Fruit fly (Drosophila melanogaster) whole organism, embryonic: ENCODE results near the gene Pxn.

ENCODE experiments used
- B-H2 ChIP-seq: fragments of 200-800 bp; sonication (Bioruptor generic); optimal IDR thresholded peaks from 2 replicates; lab custom pipeline; 2018; ENCODE audit warnings: missing biosample characterization, mild to moderate bottlenecking, missing genetic modification characterization
- Blimp-1 ChIP-seq: fragments of 200-800 bp; sonication (Bioruptor generic); optimal IDR thresholded peaks from 3 replicates; lab custom pipeline; 2018; ENCODE audit warnings: missing biosample characterization, missing genetic modification characterization, mild to moderate bottlenecking, moderate library complexity, missing genetic modification reagents
- Bteb2 ChIP-seq: fragments of 200-800 bp; sonication (Bioruptor generic); optimal IDR thresholded peaks from 2 replicates; lab custom pipeline; 2016; ENCODE audit warnings: missing biosample characterization, missing genetic modification characterization
- CG11093 ChIP-seq: fragments of 200-800 bp; sonication (Bioruptor generic); IDR thresholded peaks from 3 replicates; pipeline ENCODE4 v1.3.6; 2022; ENCODE audit warnings: missing biosample characterization, missing genetic modification characterization
- CG11456 ChIP-seq: fragments of 200-800 bp; sonication (Bioruptor generic); IDR thresholded peaks from 3 replicates; pipeline ENCODE4 v1.3.6; 2022; ENCODE audit warnings: missing biosample characterization, missing genetic modification characterization
- CG11695 ChIP-seq: fragments of 200-800 bp; sonication (Bioruptor generic); IDR thresholded peaks from 3 replicates; pipeline ENCODE4 v1.3.6; 2022; ENCODE audit warnings: missing biosample characterization, missing genetic modification characterization
- CG12071 ChIP-seq: fragments of 200-800 bp; sonication (Bioruptor generic); optimal IDR thresholded peaks from 3 replicates; lab custom pipeline; 2018; ENCODE audit warnings: missing biosample characterization, mild to moderate bottlenecking, missing genetic modification characterization
- CG13123 ChIP-seq: fragments of 200-800 bp; sonication (Bioruptor generic); optimal IDR thresholded peaks from 2 replicates; lab custom pipeline; 2016; ENCODE audit warnings: missing biosample characterization, missing genetic modification characterization
- CG14050 ChIP-seq: fragments of 200-800 bp; sonication (Bioruptor generic); IDR thresholded peaks from 3 replicates; pipeline ENCODE4 v1.3.6; 2022; ENCODE audit warnings: missing biosample characterization, missing genetic modification characterization
- CG32767 ChIP-seq: fragments of 200-800 bp; sonication (Bioruptor generic); IDR thresholded peaks from 2 replicates; pipeline ENCODE4 v1.3.6; 2022; ENCODE audit warnings: missing biosample characterization, missing genetic modification characterization
- CG33213 ChIP-seq: fragments of 200-800 bp; sonication (Bioruptor generic); optimal IDR thresholded peaks from 3 replicates; lab custom pipeline; 2016; ENCODE audit warnings: missing biosample characterization, missing genetic modification characterization
- CG4328 ChIP-seq: fragments of 200-800 bp; sonication (Bioruptor generic); optimal IDR thresholded peaks from 3 replicates; lab custom pipeline; 2017; ENCODE audit warnings: missing biosample characterization, missing genetic modification reagents, missing genetic modification characterization
- CG6254 ChIP-seq: fragments of 200-800 bp; sonication (Bioruptor generic); optimal IDR thresholded peaks from 3 replicates; lab custom pipeline; 2017; ENCODE audit warnings: mild to moderate bottlenecking, missing biosample characterization, missing genetic modification reagents, missing genetic modification characterization
- CG6791 ChIP-seq: fragments of 200-800 bp; sonication (Bioruptor generic); IDR thresholded peaks from 3 replicates; pipeline ENCODE4 v1.3.6; 2022; ENCODE audit warnings: missing biosample characterization, missing genetic modification characterization; ENCODE audit not compliant: partially characterized antibody
- CG6813 ChIP-seq: fragments of 200-800 bp; sonication (Bioruptor generic); optimal IDR thresholded peaks from 2 replicates; lab custom pipeline; 2017; ENCODE audit warnings: missing biosample characterization, missing genetic modification characterization, mild to moderate bottlenecking, moderate library complexity, missing genetic modification reagents
- CG7963 ChIP-seq: fragments of 200-800 bp; sonication (Bioruptor generic); IDR thresholded peaks from 3 replicates; pipeline ENCODE4 v1.3.6; 2022; ENCODE audit warnings: missing biosample characterization, missing genetic modification characterization; ENCODE audit not compliant: partially characterized antibody
- CG9437 ChIP-seq: fragments of 200-800 bp; sonication (Bioruptor generic); optimal IDR thresholded peaks from 2 replicates; lab custom pipeline; 2018; ENCODE audit warnings: missing biosample characterization, mild to moderate bottlenecking, missing genetic modification characterization
- CG9817 ChIP-seq: fragments of 200-800 bp; sonication (Bioruptor generic); optimal IDR thresholded peaks from 2 replicates; lab custom pipeline; 2018; ENCODE audit warnings: missing biosample characterization, mild to moderate bottlenecking, missing genetic modification characterization, moderate library complexity
- Fer1 ChIP-seq: fragments of 200-800 bp; sonication (Bioruptor generic); optimal IDR thresholded peaks from 2 replicates; lab custom pipeline; 2017; ENCODE audit warnings: missing biosample characterization, mild to moderate bottlenecking, missing genetic modification characterization
- HLHmδ ChIP-seq: fragments of 200-800 bp; sonication (Bioruptor generic); optimal IDR thresholded peaks from 2 replicates; lab custom pipeline; 2018; ENCODE audit warnings: missing biosample characterization, mild to moderate bottlenecking, missing genetic modification characterization, moderate library complexity
- Hr39 ChIP-seq: fragments of >200 bp; optimal IDR thresholded peaks from 2 replicates; lab custom pipeline; 2017
- MESR4 ChIP-seq: fragments of 200-800 bp; sonication (Bioruptor generic); optimal IDR thresholded peaks from 2 replicates; lab custom pipeline; 2018; ENCODE audit warnings: missing biosample characterization, mild to moderate bottlenecking, missing genetic modification characterization, moderate library complexity
- Mes4 ChIP-seq: fragments of 200-800 bp; sonication (Bioruptor generic); optimal IDR thresholded peaks from 2 replicates; lab custom pipeline; 2016; ENCODE audit warnings: missing biosample characterization, missing genetic modification characterization
- Nf-YB ChIP-seq: fragments of 200-800 bp; sonication (Bioruptor generic); optimal IDR thresholded peaks from 3 replicates; lab custom pipeline; 2019; ENCODE audit warnings: missing biosample characterization, mild to moderate bottlenecking, missing genetic modification characterization, moderate library complexity
- Poxn ChIP-seq: fragments of 200-800 bp; sonication (Bioruptor generic); IDR thresholded peaks from 2 replicates; pipeline ENCODE4 v1.3.6; 2022; ENCODE audit warnings: missing biosample characterization, missing genetic modification characterization
- Spps ChIP-seq: fragments of 200-800 bp; sonication (Bioruptor generic); optimal IDR thresholded peaks from 2 replicates; lab custom pipeline; 2018; ENCODE audit warnings: missing biosample characterization, mild to moderate bottlenecking, missing genetic modification characterization
- Stat92E ChIP-seq, 3 experiments: fragments of >200 bp in 2 of 3; fragments of 200-800 bp in 1 of 3; sonication (Bioruptor generic) in 1 of 3; optimal IDR thresholded peaks; 2 replicates each; lab custom pipeline; 2017 to 2019; ENCODE audit warnings: missing biosample characterization in 3 of 3, missing genetic modification characterization in 3 of 3, mild to moderate bottlenecking in 1 of 3, moderate library complexity in 1 of 3
- TFAM ChIP-seq: fragments of 200-800 bp; sonication (Bioruptor generic); optimal IDR thresholded peaks from 2 replicates; lab custom pipeline; 2017; ENCODE audit warnings: missing biosample characterization, missing genetic modification characterization, inconsistent platforms
- Xbp1 ChIP-seq: fragments of 200-800 bp; sonication (Bioruptor generic); optimal IDR thresholded peaks from 3 replicates; lab custom pipeline; 2016; ENCODE audit warnings: missing biosample characterization, mild to moderate bottlenecking, missing genetic modification characterization
- abd-A ChIP-seq: fragments of 200-800 bp; sonication (Bioruptor generic); optimal IDR thresholded peaks from 3 replicates; lab custom pipeline; 2019; ENCODE audit warnings: missing biosample characterization, mild to moderate bottlenecking, missing genetic modification characterization, moderate library complexity
- bab2 ChIP-seq: fragments of 200-800 bp; sonication (Bioruptor generic); optimal IDR thresholded peaks from 2 replicates; lab custom pipeline; 2016; ENCODE audit warnings: missing biosample characterization, missing genetic modification characterization
- bsh ChIP-seq, 2 experiments: fragments of 200-800 bp; sonication (Bioruptor generic); optimal IDR thresholded peaks; 2 replicates each; lab custom pipeline; 2017 to 2018; ENCODE audit warnings: mild to moderate bottlenecking in 2 of 2, missing biosample characterization in 2 of 2, missing genetic modification characterization in 2 of 2, moderate library complexity in 1 of 2
- chinmo ChIP-seq: fragments of 200-800 bp; sonication (Bioruptor generic); IDR thresholded peaks from 4 replicates; pipeline ENCODE4 v1.3.6; 2022; ENCODE audit warnings: missing biosample characterization, missing genetic modification characterization; ENCODE audit not compliant: partially characterized antibody
- corto ChIP-seq: fragments of 200-800 bp; sonication (Bioruptor generic); optimal IDR thresholded peaks from 2 replicates; lab custom pipeline; 2016; ENCODE audit warnings: missing biosample characterization, mild to moderate bottlenecking, missing genetic modification characterization, moderate library complexity
- dan ChIP-seq: fragments of 200-800 bp; sonication (Bioruptor generic); IDR thresholded peaks from 2 replicates; pipeline ENCODE4 v1.3.6; 2022; ENCODE audit warnings: missing biosample characterization, missing genetic modification characterization
- dpn ChIP-seq, 2 experiments: fragments of 200-800 bp; sonication (Bioruptor generic); optimal IDR thresholded peaks; 3 replicates each; lab custom pipeline; 2016; ENCODE audit warnings: missing biosample characterization in 2 of 2, missing genetic modification characterization in 2 of 2
- fu2 ChIP-seq: fragments of 200-800 bp; sonication (Bioruptor generic); optimal IDR thresholded peaks from 2 replicates; lab custom pipeline; 2016; ENCODE audit warnings: missing biosample characterization, missing genetic modification characterization
- gfzf ChIP-seq: fragments of 200-800 bp; sonication (Bioruptor generic); optimal IDR thresholded peaks from 2 replicates; lab custom pipeline; 2016; ENCODE audit warnings: missing biosample characterization, mild to moderate bottlenecking, missing genetic modification characterization, moderate library complexity
- knrl ChIP-seq: fragments of 200-800 bp; sonication (Bioruptor generic); IDR thresholded peaks from 3 replicates; pipeline ENCODE4 v1.3.6; 2022; ENCODE audit warnings: missing biosample characterization, missing genetic modification characterization; ENCODE audit not compliant: partially characterized antibody
- lmd ChIP-seq: fragments of 200-800 bp; sonication (Bioruptor generic); IDR thresholded peaks from 2 replicates; pipeline ENCODE4 v1.3.6; 2022; ENCODE audit warnings: missing biosample characterization, missing genetic modification characterization
- nerfin-1 ChIP-seq: fragments of 200-800 bp; sonication (Bioruptor generic); optimal IDR thresholded peaks from 3 replicates; lab custom pipeline; 2019; ENCODE audit warnings: missing biosample characterization, mild to moderate bottlenecking, missing genetic modification characterization, moderate library complexity
- pfk ChIP-seq: fragments of 200-800 bp; sonication (Bioruptor generic); optimal IDR thresholded peaks from 2 replicates; lab custom pipeline; 2018; ENCODE audit warnings: missing biosample characterization, mild to moderate bottlenecking, missing genetic modification characterization, moderate library complexity
- pnt ChIP-seq: fragments of 200-800 bp; sonication (Bioruptor generic); optimal IDR thresholded peaks from 3 replicates; lab custom pipeline; 2016; ENCODE audit warnings: missing biosample characterization, missing genetic modification characterization
- slou ChIP-seq: fragments of 200-800 bp; sonication (Bioruptor generic); optimal IDR thresholded peaks from 3 replicates; lab custom pipeline; 2016; ENCODE audit warnings: missing biosample characterization, missing genetic modification characterization
- so ChIP-seq: fragments of 200-800 bp; sonication (Bioruptor generic); IDR thresholded peaks from 3 replicates; pipeline ENCODE4 v1.3.6; 2022; ENCODE audit warnings: missing biosample characterization, missing genetic modification characterization
- twi ChIP-seq: fragments of 200-800 bp; optimal IDR thresholded peaks from 2 replicates; lab custom pipeline; 2019; ENCODE audit warnings: missing biosample characterization, mild to moderate bottlenecking, missing genetic modification characterization, moderate library complexity
- wor ChIP-seq: fragments of 200-800 bp; sonication (Bioruptor generic); IDR thresholded peaks from 2 replicates; pipeline ENCODE4 v1.3.6; 2022; ENCODE audit warnings: missing biosample characterization, missing genetic modification characterization

Pxn gene

dm6 chr3L:2634929-2635799 lies 5.3 kb upstream of the Pxn start (continued):
- TF ChIP-seq twi (tag; lab: Kevin White, UChicago) (peak; percentile 81), Bteb2 (GFP tag; lab: Kevin White, UChicago) (peak; percentile 79), TFAM (GFP tag; lab: Kevin White, UChicago) (peak; percentile 47), MESR4 (GFP tag; lab: Kevin White, UChicago) (peak; percentile 42), CG9437 (peak; percentile 68), Hr39 (no peak), CG11093 (GFP tag; lab: Robert Waterston, UW) (peak; percentile 34; the same call in 1 of the 3 replicates), corto (peak; percentile 82), CG6791 (GFP tag; lab: Robert Waterston, UW) (peak; percentile 85), Mes4 (GFP tag; lab: Kevin White, UChicago) (peak; percentile 84), CG32767 (GFP tag; lab: Robert Waterston, UW) (peak; percentile 85), CG9817 (peak; percentile 74), knrl (GFP tag; lab: Robert Waterston, UW) (peak; percentile 67; the same call in 2 of the 3 replicates), so (GFP tag; lab: Robert Waterston, UW) (peak; percentile 86; the same call in 2 of the 3 replicates), CG13123 (peak; percentile 26), Poxn (GFP tag; lab: Robert Waterston, UW) (0 out of 2 replicates have a peak, but pooled peaks have one; percentile 31), CG11695 (GFP tag; lab: Robert Waterston, UW) (peak; percentile 64), slou (GFP tag; lab: Kevin White, UChicago) (peak; percentile 69), CG33213 (GFP tag; lab: Kevin White, UChicago) (peak; percentile 88), dpn (GFP tag; optimal IDR thresholded peaks at IDR 0.05; lab: Kevin White, UChicago) (peak; percentile 35 to 84), nerfin-1 (tag; lab: Kevin White, UChicago) (peak; percentile 71), Spps (tag; lab: Kevin White, UChicago) (peak; percentile 19), Fer1 (GFP tag; lab: Kevin White, UChicago) (peak; percentile 93), bab2 (GFP tag; lab: Kevin White, UChicago) (peak; percentile 24), chinmo (GFP tag; lab: Robert Waterston, UW) (peak; percentile 73; the same call in 3 of the 4 replicates), CG11456 (GFP tag; lab: Robert Waterston, UW) (peak; percentile 89), CG6813 (GFP tag; lab: Kevin White, UChicago) (peak; percentile 87), pnt (GFP tag; lab: Kevin White, UChicago) (peak; percentile 12), CG7963 (peak; percentile 84), CG14050 (GFP tag; lab: Robert Waterston, UW) (peak; percentile 75; the same call in 2 of the 3 replicates), CG12071 (peak; percentile 85), gfzf (GFP tag; lab: Kevin White, UChicago) (peak; percentile 32), lmd (GFP tag; lab: Robert Waterston, UW) (peak; percentile 48; the same call in 1 of the 2 replicates), dan (GFP tag; lab: Robert Waterston, UW) (no peak), pfk (GFP tag; lab: Kevin White, UChicago) (peak; percentile 77), bsh (GFP tag; optimal IDR thresholded peaks at IDR 0.05; lab: Kevin White, UChicago) (peak in 1 of 2 experiments; percentile 74), CG6254 (GFP tag; lab: Kevin White, UChicago) (peak; percentile 69), HLHmδ (GFP tag; lab: Kevin White, UChicago) (peak; percentile 97), Stat92E (GFP tag; optimal IDR thresholded peaks at IDR 0.05; lab: Kevin White, UChicago) (no peak), abd-A (no peak), Nf-YB (GFP tag; lab: Kevin White, UChicago) (peak; percentile 54), B-H2 (peak; percentile 91), Xbp1 (GFP tag; lab: Kevin White, UChicago) (peak; percentile 63), CG4328 (peak; percentile 94), wor (GFP tag; lab: Robert Waterston, UW) (0 out of 2 replicates have a peak, but pooled peaks have one; percentile 18), fu2 (GFP tag; lab: Kevin White, UChicago) (peak; percentile 70), Blimp-1 (GFP tag; lab: Kevin White, UChicago) (peak; percentile 49)
